Worm (Caenorhabditis elegans) whole organism, mixed stage, embryonic: Measurements from ENCODE around the gene idpp-12.

ENCODE experiments used
- ces-1 ChIP-seq: fragments of 150-350 bp; optimal IDR thresholded peaks from 2 replicates; lab custom pipeline; 2014; ENCODE audit warnings: missing biosample characterization, missing genetic modification reagents, missing genetic modification characterization
- lin-13 ChIP-seq: fragments of 150-350 bp; optimal IDR thresholded peaks from 2 replicates; lab custom pipeline; 2014; ENCODE audit warnings: missing biosample characterization, missing genetic modification characterization

- no peak for TF ChIP-seq ces-1 (GFP tag; lab: Kevin White, UChicago)
- TF ChIP-seq lin-13 (tag; lab: Kevin White, UChicago), result no peak
These were observed 36.2 kb upstream of the idpp-12 start, which contains the start of gene clec-173 for ce11 chrIV:3267581-3267980.
